Worm (Caenorhabditis elegans) whole organism, L2 larva: ENCODE results near the gene R10D12.7.

ENCODE experiments used
- C34F6.9 ChIP-seq: fragments of 150-350 bp; optimal IDR thresholded peaks from 2 replicates; lab custom pipeline; 2014; ENCODE audit warnings: missing biosample characterization, missing genetic modification characterization
- F13H6.1 ChIP-seq: sonication (generic microtip); optimal IDR thresholded peaks from 2 replicates; lab custom pipeline; 2016; ENCODE audit warnings: missing genetic modification characterization, missing compliant biosample characterization
- R02D3.7 ChIP-seq: fragments of 150-350 bp; optimal IDR thresholded peaks from 2 replicates; lab custom pipeline; 2014; ENCODE audit warnings: missing biosample characterization, missing genetic modification characterization
- Y55F3AM.14 ChIP-seq: fragments of 200-800 bp; sonication (Bioruptor generic); optimal IDR thresholded peaks from 2 replicates; lab custom pipeline; 2018; ENCODE audit warnings: mild to moderate bottlenecking, missing genetic modification characterization, missing compliant biosample characterization
- ZK546.5 ChIP-seq: sonication (generic microtip); optimal IDR thresholded peaks from 2 replicates; lab custom pipeline; 2017; ENCODE audit warnings: missing biosample characterization, missing genetic modification characterization
- alr-1 ChIP-seq: fragments of 150-350 bp; optimal IDR thresholded peaks from 2 replicates; lab custom pipeline; 2014; ENCODE audit warnings: missing biosample characterization, missing genetic modification characterization
- aly-2 ChIP-seq: fragments of 150-350 bp; optimal IDR thresholded peaks from 2 replicates; lab custom pipeline; 2014; ENCODE audit warnings: missing biosample characterization, missing genetic modification characterization
- ama-1 ChIP-seq: fragments of 150-350 bp; optimal IDR thresholded peaks from 2 replicates; lab custom pipeline; 2018; ENCODE audit warnings: inconsistent platforms
- blmp-1 ChIP-seq: sonication (generic microtip); optimal IDR thresholded peaks from 2 replicates; lab custom pipeline; 2017; ENCODE audit warnings: missing genetic modification characterization, mild to moderate bottlenecking, missing compliant biosample characterization, antibody characterized with exemption, moderate library complexity; ENCODE audit not compliant: insufficient read depth
- ceh-82 ChIP-seq: fragments of 150-350 bp; optimal IDR thresholded peaks from 2 replicates; lab custom pipeline; 2014; ENCODE audit warnings: missing biosample characterization, missing genetic modification characterization
- crh-2 ChIP-seq: sonication (generic microtip); optimal IDR thresholded peaks from 2 replicates; lab custom pipeline; 2017; ENCODE audit warnings: missing biosample characterization, missing genetic modification characterization
- dmd-4 ChIP-seq: sonication (generic microtip); optimal IDR thresholded peaks from 2 replicates; lab custom pipeline; 2017; ENCODE audit warnings: missing biosample characterization, missing genetic modification characterization
- elt-1 ChIP-seq: fragments of 150-350 bp; optimal IDR thresholded peaks from 2 replicates; lab custom pipeline; 2014; ENCODE audit warnings: missing biosample characterization, missing genetic modification characterization
- elt-3 ChIP-seq: sonication (generic microtip); optimal IDR thresholded peaks from 2 replicates; lab custom pipeline; 2017; ENCODE audit warnings: missing biosample characterization, missing genetic modification characterization
- fos-1 ChIP-seq: fragments of 150-350 bp; optimal IDR thresholded peaks from 2 replicates; lab custom pipeline; 2014; ENCODE audit warnings: missing biosample characterization, missing genetic modification characterization
- gmeb-1 ChIP-seq: fragments of 150-350 bp; optimal IDR thresholded peaks from 2 replicates; lab custom pipeline; 2014; ENCODE audit warnings: missing biosample characterization, missing genetic modification characterization
- lin-13 ChIP-seq: fragments of 150-350 bp; optimal IDR thresholded peaks from 2 replicates; lab custom pipeline; 2014; ENCODE audit warnings: missing biosample characterization, missing genetic modification reagents, missing genetic modification characterization
- lin-39 ChIP-seq: fragments of 150-350 bp; optimal IDR thresholded peaks from 2 replicates; lab custom pipeline; 2014; ENCODE audit warnings: missing biosample characterization, missing genetic modification reagents, missing genetic modification characterization
- lsy-2 ChIP-seq, 2 experiments: fragments of 150-350 bp in 1 of 2; sonication (generic microtip) in 1 of 2; optimal IDR thresholded peaks; 2 replicates each; lab custom pipeline; 2014 to 2017; ENCODE audit warnings: missing biosample characterization in 2 of 2, missing genetic modification characterization in 2 of 2
- mab-5 ChIP-seq: fragments of 150-350 bp; optimal IDR thresholded peaks from 2 replicates; lab custom pipeline; 2014; ENCODE audit warnings: missing biosample characterization, missing genetic modification characterization
- mbf-1 ChIP-seq: sonication (generic microtip); optimal IDR thresholded peaks from 2 replicates; lab custom pipeline; 2017; ENCODE audit warnings: missing biosample characterization, missing genetic modification characterization
- nhr-10 ChIP-seq: sonication (generic microtip); optimal IDR thresholded peaks from 2 replicates; lab custom pipeline; 2017; ENCODE audit warnings: missing biosample characterization, missing genetic modification characterization
- nhr-11 ChIP-seq: fragments of 150-350 bp; optimal IDR thresholded peaks from 2 replicates; lab custom pipeline; 2014; ENCODE audit warnings: missing biosample characterization, missing genetic modification characterization
- nhr-12 ChIP-seq: fragments of 150-350 bp; optimal IDR thresholded peaks from 2 replicates; lab custom pipeline; 2014; ENCODE audit warnings: missing biosample characterization, missing genetic modification characterization
- nhr-21 ChIP-seq: fragments of 150-350 bp; optimal IDR thresholded peaks from 2 replicates; lab custom pipeline; 2014; ENCODE audit warnings: missing biosample characterization, missing genetic modification characterization
- nhr-23 ChIP-seq: fragments of 150-350 bp; optimal IDR thresholded peaks from 2 replicates; lab custom pipeline; 2014; ENCODE audit warnings: missing biosample characterization, missing genetic modification reagents, missing genetic modification characterization
- nhr-237 ChIP-seq: fragments of 150-350 bp; optimal IDR thresholded peaks from 2 replicates; lab custom pipeline; 2014; ENCODE audit warnings: missing biosample characterization, missing genetic modification characterization
- nhr-6 ChIP-seq: fragments of 150-350 bp; optimal IDR thresholded peaks from 2 replicates; lab custom pipeline; 2014; ENCODE audit warnings: missing biosample characterization, missing genetic modification characterization
- nhr-77 ChIP-seq: fragments of 150-350 bp; optimal IDR thresholded peaks from 2 replicates; lab custom pipeline; 2014; ENCODE audit warnings: missing biosample characterization, missing genetic modification characterization
- peb-1 ChIP-seq: fragments of 150-350 bp; optimal IDR thresholded peaks from 2 replicates; lab custom pipeline; 2014; ENCODE audit warnings: missing biosample characterization, missing genetic modification characterization
- sem-4 ChIP-seq: fragments of 150-350 bp; optimal IDR thresholded peaks from 2 replicates; lab custom pipeline; 2014; ENCODE audit warnings: missing biosample characterization, missing genetic modification reagents, missing genetic modification characterization
- skn-1 ChIP-seq: sonication (generic microtip); optimal IDR thresholded peaks from 2 replicates; lab custom pipeline; 2017; ENCODE audit warnings: missing biosample characterization, missing genetic modification characterization
- sma-3 ChIP-seq: sonication (generic microtip); optimal IDR thresholded peaks from 2 replicates; lab custom pipeline; 2016; ENCODE audit warnings: missing genetic modification reagents, missing genetic modification characterization, missing compliant biosample characterization
- sma-9 ChIP-seq, 2 experiments: fragments of 150-350 bp in 1 of 2; sonication (generic microtip) in 1 of 2; optimal IDR thresholded peaks; 2 replicates each; lab custom pipeline; 2014 to 2016; ENCODE audit warnings: missing genetic modification characterization in 2 of 2, mild to moderate bottlenecking in 1 of 2, missing biosample characterization in 1 of 2, missing compliant biosample characterization in 1 of 2, missing genetic modification reagents in 1 of 2, moderate library complexity in 1 of 2
- unc-39 ChIP-seq: fragments of 150-350 bp; optimal IDR thresholded peaks from 2 replicates; lab custom pipeline; 2014; ENCODE audit warnings: missing biosample characterization, missing genetic modification characterization
- zag-1 ChIP-seq: fragments of 150-350 bp; optimal IDR thresholded peaks from 2 replicates; lab custom pipeline; 2014; ENCODE audit warnings: missing biosample characterization, missing genetic modification characterization
- ztf-1 ChIP-seq: fragments of 200-800 bp; sonication (Bioruptor generic); conservative IDR thresholded peaks from 2 replicates; pipeline ENCODE4 v1.3.6; 2022; ENCODE audit warnings: missing genetic modification characterization, missing compliant biosample characterization
- ztf-11 ChIP-seq: sonication (generic microtip); optimal IDR thresholded peaks from 2 replicates; lab custom pipeline; 2017; ENCODE audit warnings: missing biosample characterization, missing genetic modification characterization
- ztf-4 ChIP-seq: fragments of 150-350 bp; optimal IDR thresholded peaks from 2 replicates; lab custom pipeline; 2014; ENCODE audit warnings: missing biosample characterization, missing genetic modification characterization

R10D12.7 gene

DNA sequence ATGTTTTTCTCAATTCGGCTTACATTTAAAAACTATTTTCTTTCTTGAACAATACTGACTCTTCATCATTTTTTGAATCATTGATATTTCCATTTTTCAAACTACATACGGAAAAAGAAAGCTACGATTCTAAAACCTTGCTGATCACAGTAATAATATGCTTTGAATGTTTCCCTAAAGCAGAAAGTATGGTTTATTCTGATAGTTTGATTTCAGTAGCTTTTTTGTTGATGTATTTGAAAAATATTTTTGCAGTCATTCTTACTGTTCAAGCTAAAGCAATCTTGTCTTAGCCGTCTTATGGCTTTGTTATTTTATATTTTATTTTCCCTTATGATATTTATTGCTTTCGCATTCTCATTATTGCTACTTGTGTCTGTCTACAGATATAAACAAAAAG is 20.3 kb upstream of the R10D12.7 start, which contains the start of gene srxa-13:
Gene srxa-13, plus strand, starts transcription at position 301 of the 400 bp plus-strand sequence.
- TF ChIP-seq elt-1 (tag; lab: Kevin White, UChicago): no peak
- no peak for TF ChIP-seq mab-5 (tag; lab: Kevin White, UChicago)
- TF ChIP-seq nhr-12 (tag; lab: Kevin White, UChicago): no peak
- no peak for TF ChIP-seq sem-4 (tag; lab: Kevin White, UChicago)
- TF ChIP-seq nhr-21 (tag; lab: Kevin White, UChicago): no peak

DNA sequence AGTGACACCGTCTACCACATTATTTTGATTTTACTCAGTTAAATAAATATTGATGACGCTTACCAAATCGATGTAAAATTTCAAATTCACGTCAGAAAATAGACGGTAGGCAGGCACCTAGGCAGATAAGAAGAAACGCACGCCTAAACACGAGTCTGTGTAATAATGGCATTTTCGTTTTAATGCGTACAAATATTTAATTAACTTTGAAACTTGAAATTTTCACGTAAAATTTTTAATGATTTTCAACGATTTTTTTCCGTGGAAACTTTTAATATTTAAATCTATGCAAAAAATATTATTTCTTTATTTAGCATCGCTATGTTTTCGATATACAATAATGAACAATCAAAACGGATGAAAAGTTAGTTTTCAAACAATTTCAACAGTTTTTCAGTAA is 18.6 kb upstream of the R10D12.7 start, which contains the start of gene C06B3.16:
Gene C06B3.16, plus strand, starts transcription at position 301 of the 400 bp plus-strand sequence.
- TF ChIP-seq lin-39 (tag; lab: Kevin White, UChicago): no peak
- no peak for TF ChIP-seq crh-2 (tag; lab: Kevin White, UChicago)
- TF ChIP-seq dmd-4 (tag; lab: Kevin White, UChicago): no peak
- TF ChIP-seq skn-1 (tag; lab: Kevin White, UChicago): no peak
- no peak for TF ChIP-seq gmeb-1 (tag; lab: Kevin White, UChicago)
- TF ChIP-seq sem-4 (tag; lab: Kevin White, UChicago): no peak
- TF ChIP-seq ztf-1 (GFP tag; lab: Robert Waterston, UW): no peak
- no peak for TF ChIP-seq mbf-1 (tag; lab: Kevin White, UChicago)
- no peak for TF ChIP-seq elt-3 (tag; lab: Kevin White, UChicago)
- TF ChIP-seq unc-39 (tag; lab: Kevin White, UChicago): no peak
- TF ChIP-seq lin-13: no peak
- TF ChIP-seq zag-1 (tag; lab: Kevin White, UChicago): no peak
- no peak for TF ChIP-seq ztf-4 (tag; lab: Kevin White, UChicago)
- no peak for TF ChIP-seq F13H6.1
- no peak for TF ChIP-seq C34F6.9 (tag; lab: Kevin White, UChicago)
- no peak for TF ChIP-seq mab-5 (tag; lab: Kevin White, UChicago)
- no peak for TF ChIP-seq lsy-2 (tag; optimal IDR thresholded peaks at IDR 0.05; lab: Kevin White, UChicago)
- no peak for TF ChIP-seq aly-2 (tag; lab: Kevin White, UChicago)

DNA sequence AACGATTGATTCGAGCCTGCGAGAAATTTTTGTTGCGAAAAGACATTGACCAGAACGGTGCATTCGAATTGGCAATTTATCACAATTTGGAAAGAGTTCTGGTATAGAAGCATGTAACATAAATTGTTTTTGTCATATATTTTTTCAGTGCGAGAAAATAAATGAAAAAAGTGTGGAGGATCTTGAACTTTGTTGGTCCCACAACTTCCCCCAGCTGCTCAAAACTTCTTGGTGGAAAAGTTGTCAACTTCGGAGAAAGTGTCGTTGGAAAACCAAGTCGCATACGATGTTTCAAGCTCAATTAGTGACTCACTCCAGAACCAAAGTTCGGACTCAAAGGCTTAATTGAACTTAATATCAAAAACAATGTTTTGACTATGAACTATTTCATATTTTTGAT is 17.9 kb upstream of the R10D12.7 start:
- TF ChIP-seq sma-9 (GFP tag; optimal IDR thresholded peaks at IDR 0.05; lab: Kevin White, UChicago) (no peak), sma-9 (tag; optimal IDR thresholded peaks at IDR 0.05; lab: Kevin White, UChicago) (no peak), gmeb-1 (tag; lab: Kevin White, UChicago) (no peak), peb-1 (no peak), elt-3 (tag; lab: Kevin White, UChicago) (no peak), ceh-82 (no peak), alr-1 (tag; lab: Kevin White, UChicago) (no peak), nhr-21 (tag; lab: Kevin White, UChicago) (no peak), lin-13 (no peak), unc-39 (tag; lab: Kevin White, UChicago) (no peak), mbf-1 (tag; lab: Kevin White, UChicago) (no peak), Y55F3AM.14 (GFP tag; lab: Kevin White, UChicago) (no peak), ztf-11 (tag; lab: Kevin White, UChicago) (no peak), ZK546.5 (tag; lab: Kevin White, UChicago) (no peak)

DNA sequence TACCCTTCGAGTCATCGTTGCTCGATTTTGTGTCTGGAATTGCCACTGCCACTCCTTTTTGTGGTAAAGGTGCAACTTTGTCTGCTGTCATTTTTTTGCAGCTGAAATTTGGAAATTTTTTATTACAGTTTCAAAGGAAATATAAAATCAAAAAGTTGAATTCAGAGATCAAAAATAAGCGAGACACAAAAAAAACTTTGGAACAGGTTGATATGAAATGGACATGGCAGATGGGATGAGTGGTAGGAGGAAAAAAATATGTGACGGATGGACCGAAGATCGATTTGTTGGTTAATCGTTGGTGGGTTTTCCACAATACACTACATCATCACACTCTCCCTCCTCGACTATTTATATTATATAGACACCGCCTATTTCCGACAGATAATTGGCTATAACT is 15.3 kb upstream of the R10D12.7 start, which contains the start of gene R10D12.1:
Gene R10D12.1, minus strand, starts transcription at position 101 of the 400 bp plus-strand sequence.
- TF ChIP-seq F13H6.1 (no peak), lin-13 (no peak), fos-1 (tag; lab: Kevin White, UChicago) (no peak), nhr-12 (tag; lab: Kevin White, UChicago) (no peak), lin-39 (tag; lab: Kevin White, UChicago) (no peak), blmp-1 (tag; lab: Kevin White, UChicago) (no peak), alr-1 (tag; lab: Kevin White, UChicago) (no peak), elt-3 (tag; lab: Kevin White, UChicago) (no peak), peb-1 (no peak), lsy-2 (tag; optimal IDR thresholded peaks at IDR 0.05; lab: Kevin White, UChicago) (no peak), nhr-237 (tag; lab: Kevin White, UChicago) (no peak), R02D3.7 (no peak), unc-39 (tag; lab: Kevin White, UChicago) (no peak)

DNA sequence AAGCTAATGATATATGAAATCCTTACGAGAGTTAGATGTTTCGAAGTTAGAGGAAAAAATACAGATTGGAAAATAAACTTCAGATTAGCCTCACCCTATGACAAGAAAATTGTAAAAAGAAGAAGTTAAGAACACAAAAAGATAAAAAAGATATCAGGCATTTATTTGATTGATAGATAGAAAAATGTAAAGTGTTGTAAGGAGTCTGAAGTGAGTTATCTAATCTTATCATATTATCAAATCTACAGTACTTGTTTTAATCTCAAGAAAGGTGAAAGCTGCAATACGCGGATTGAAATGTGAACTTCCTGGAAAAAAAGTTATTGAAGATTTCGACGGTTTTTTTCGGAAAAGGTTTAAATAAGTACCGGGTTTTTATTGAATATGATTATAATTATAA is 14.4 kb upstream of the R10D12.7 start:
- TF ChIP-seq fos-1 (tag; lab: Kevin White, UChicago): no peak
- TF ChIP-seq nhr-10 (tag; lab: Kevin White, UChicago): no peak
- no peak for TF ChIP-seq nhr-12 (tag; lab: Kevin White, UChicago)
- no peak for TF ChIP-seq ztf-4 (tag; lab: Kevin White, UChicago)
- TF ChIP-seq mbf-1 (tag; lab: Kevin White, UChicago): no peak
- TF ChIP-seq nhr-6 (tag; lab: Kevin White, UChicago): no peak
- no peak for TF ChIP-seq nhr-11 (tag; lab: Kevin White, UChicago)
- TF ChIP-seq nhr-23 (tag; lab: Kevin White, UChicago): no peak
- TF ChIP-seq C34F6.9 (tag; lab: Kevin White, UChicago): no peak
- TF ChIP-seq aly-2 (tag; lab: Kevin White, UChicago): no peak
- no peak for TF ChIP-seq ama-1 (lab: Kevin White, UChicago)
- TF ChIP-seq nhr-77 (tag; lab: Kevin White, UChicago): no peak
- no peak for TF ChIP-seq sma-3
- no peak for TF ChIP-seq sem-4 (tag; lab: Kevin White, UChicago)
- no peak for TF ChIP-seq nhr-237 (tag; lab: Kevin White, UChicago)
